Fruit fly (Drosophila melanogaster): ENCODE results near the gene Mat89Ba.

Gene Mat89Ba

DNA sequence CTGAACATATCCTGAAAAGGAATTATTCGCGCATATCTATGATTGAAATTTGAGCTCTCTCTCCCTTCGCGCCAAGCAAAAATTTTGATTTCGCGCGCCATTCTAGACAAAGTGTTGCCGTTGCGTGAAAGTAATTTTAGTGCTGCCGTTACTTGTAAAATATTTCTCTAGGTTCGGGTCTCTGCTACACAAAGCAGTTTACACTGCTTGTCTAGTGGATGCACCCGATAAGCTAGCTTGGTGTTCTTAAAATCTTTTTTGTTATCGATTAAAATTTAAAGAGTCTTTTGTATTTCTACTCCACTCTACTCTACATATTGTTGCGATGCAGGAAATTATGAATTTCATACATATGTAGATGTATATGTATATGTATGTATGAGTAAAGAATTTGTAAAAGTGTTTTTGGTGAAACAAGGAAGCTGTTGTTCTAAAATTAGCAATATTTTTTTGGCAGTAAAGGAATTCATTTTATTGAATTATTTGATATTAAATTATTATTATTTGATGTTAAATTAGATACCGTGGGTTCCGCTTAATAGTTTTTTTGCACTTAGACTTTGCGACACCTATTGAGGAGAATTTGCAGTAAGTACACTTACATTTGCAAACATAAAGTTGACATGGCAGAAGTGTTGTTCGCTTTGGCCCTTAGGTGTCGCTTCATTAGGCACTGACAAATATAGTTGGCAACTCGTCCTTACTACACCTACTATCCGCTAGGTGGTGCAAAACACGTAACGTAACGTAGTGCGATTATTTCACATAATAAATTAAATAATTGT lies 11.6 kb downstream of the Mat89Ba start (continued):
- TF ChIP-seq ftz-f1 (GFP tag; optimal IDR thresholded peaks at IDR 0.05) (no peak), Doc2 (GFP tag; IDR thresholded peaks at IDR 0.05) (no peak), br (optimal IDR thresholded peaks at IDR 0.05) (no peak), CG2129 (GFP tag; IDR thresholded peaks at IDR 0.05; ENCODE audit: partially characterized antibody) (no peak), amos (GFP tag; IDR thresholded peaks at IDR 0.05; ENCODE audit: partially characterized antibody) (peak; percentile 69), Hr51 (GFP tag; optimal IDR thresholded peaks at IDR 0.05) (peak; percentile 41 to 44), CG5953 (GFP tag; IDR thresholded peaks at IDR 0.05) (0 out of 2 replicates have a peak, but pooled peaks have one; percentile 5), CG2875 (GFP tag; optimal IDR thresholded peaks at IDR 0.05) (peak; percentile 70), abd-A (tag; optimal IDR thresholded peaks at IDR 0.05) (no peak), CG10267 (tag; optimal IDR thresholded peaks at IDR 0.05) (peak; percentile 48), HmgD (GFP tag; optimal IDR thresholded peaks at IDR 0.05) (peak; percentile 48), MTF-1 (GFP tag; optimal IDR thresholded peaks at IDR 0.05; ENCODE audit: borderline replicate concordance) (peak; percentile 87), Blimp-1 (GFP tag; optimal IDR thresholded peaks at IDR 0.05) (no peak), CG30431 (GFP tag; optimal IDR thresholded peaks at IDR 0.05) (peak; percentile 62), CG7987 (GFP tag; optimal IDR thresholded peaks at IDR 0.05) (peak; percentile 82), tup (GFP tag; optimal IDR thresholded peaks at IDR 0.05) (no peak), CG17328 (GFP tag; IDR thresholded peaks at IDR 0.05) (peak; percentile 75), dysf (GFP tag; IDR thresholded peaks at IDR 0.05) (peak; percentile 69), slbo (GFP tag; IDR thresholded peaks at IDR 0.05) (peak; percentile 85), gro (GFP tag; optimal IDR thresholded peaks at IDR 0.05) (peak; percentile 23), CG6254 (GFP tag; optimal IDR thresholded peaks at IDR 0.05) (peak; percentile 61), CG9797 (GFP tag; optimal IDR thresholded peaks at IDR 0.05) (peak; percentile 9), CG8089 (GFP tag; optimal IDR thresholded peaks at IDR 0.05) (peak; percentile 63), Jarid2 (GFP tag; optimal IDR thresholded peaks at IDR 0.05) (no peak), ap (GFP tag; IDR thresholded peaks at IDR 0.05) (0 out of 2 replicates have a peak, but pooled peaks have one; percentile 15), CG14441 (GFP tag; IDR thresholded peaks at IDR 0.05) (peak; percentile 41; the same call in 1 of the 2 replicates), CTCF (GFP tag; optimal IDR thresholded peaks at IDR 0.05) (peak; percentile 99), CG11398 (GFP tag; optimal IDR thresholded peaks at IDR 0.05) (no peak), tx (GFP tag; optimal IDR thresholded peaks at IDR 0.05) (peak; percentile 45), pfk (GFP tag; optimal IDR thresholded peaks at IDR 0.05) (peak; percentile 60), croc (GFP tag; conservative IDR thresholded peaks at IDR 0.05) (peak; percentile 14; the same call in 1 of the 3 replicates), CG14050 (GFP tag; IDR thresholded peaks at IDR 0.05) (0 out of 3 replicates have a peak, but pooled peaks have one; percentile 30), GATAe (GFP tag; conservative IDR thresholded peaks at IDR 0.05) (no peak), CG4404 (GFP tag; IDR thresholded peaks at IDR 0.05) (no peak), her (GFP tag; optimal IDR thresholded peaks at IDR 0.05) (peak; percentile 62), Xbp1 (GFP tag; optimal IDR thresholded peaks at IDR 0.05) (peak; percentile 88), CG16779 (GFP tag; IDR thresholded peaks at IDR 0.05) (peak; percentile 68), CG14965 (GFP tag; optimal IDR thresholded peaks at IDR 0.05; ENCODE audit: borderline replicate concordance) (peak; percentile 98), CG1792 (GFP tag; optimal IDR thresholded peaks at IDR 0.05) (peak; percentile 26), wor (GFP tag; IDR thresholded peaks at IDR 0.05) (peak; percentile 35; the same call in 1 of the 2 replicates), lmd (GFP tag; IDR thresholded peaks at IDR 0.05) (peak; percentile 70; the same call in 1 of the 2 replicates), Mrtf (GFP tag; IDR thresholded peaks at IDR 0.05) (peak; percentile 75; the same call in 2 of the 3 replicates), CG6654 (GFP tag; optimal IDR thresholded peaks at IDR 0.05) (peak; percentile 34), yki (optimal IDR thresholded peaks at IDR 0.05) (peak; percentile 33), Tbp (GFP tag; optimal IDR thresholded peaks at IDR 0.05) (no peak), nau (GFP tag; optimal IDR thresholded peaks at IDR 0.05) (no peak), CG16813 (GFP tag; IDR thresholded peaks at IDR 0.05; ENCODE audit: partially characterized antibody) (peak; percentile 64; the same call in 2 of the 3 replicates), Lpt (GFP tag; optimal IDR thresholded peaks at IDR 0.05) (peak; percentile 83), peb (GFP tag; IDR thresholded peaks at IDR 0.05) (no peak), CG4707 (GFP tag; optimal IDR thresholded peaks at IDR 0.05) (peak; percentile 85)
